Worm (Caenorhabditis elegans): ENCODE measurements around the gene F13H10.9.

DNA sequence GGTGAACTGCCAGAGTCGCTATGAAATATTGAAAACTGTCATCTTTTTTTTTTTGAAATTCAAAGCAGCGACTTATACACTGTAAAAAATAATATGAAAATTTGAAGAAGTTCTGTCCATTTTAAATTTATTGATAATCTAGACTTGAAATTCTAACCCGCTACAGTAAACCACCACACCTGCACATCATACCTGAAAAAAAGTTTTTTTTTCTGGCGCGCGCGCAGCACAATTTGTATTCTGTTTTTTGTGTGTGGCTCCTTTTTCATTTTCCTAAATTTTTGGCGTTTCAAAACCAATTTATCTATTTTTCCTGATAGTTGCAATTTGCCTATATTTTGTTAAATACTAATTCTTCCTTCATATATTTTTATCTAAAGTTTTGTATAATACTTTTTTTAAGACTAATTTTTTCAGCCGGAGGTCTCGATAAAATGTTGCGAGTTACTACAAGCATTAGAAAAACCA is 16.1 kb upstream of the F13H10.9 start, which contains the start of gene cyb-2.1:
- no peak for TF ChIP-seq ccch-3 (GFP tag; optimal IDR thresholded peaks at IDR 0.05)
- peak; percentile 96 for TF ChIP-seq madf-8 (GFP tag; conservative IDR thresholded peaks at IDR 0.05)
- TF ChIP-seq pha-4 (tag; optimal IDR thresholded peaks at IDR 0.05) = no peak
